Worm (Caenorhabditis elegans) whole organism, L4/young adult: Measurements from ENCODE around the gene col-155.

Source experiments
- W03F9.2 ChIP-seq: fragments of 150-350 bp; optimal IDR thresholded peaks from 2 replicates; lab custom pipeline; 2014; ENCODE audit warnings: missing biosample characterization, missing genetic modification characterization
- him-1 ChIP-seq: sonication (generic microtip); optimal IDR thresholded peaks from 2 replicates; lab custom pipeline; 2016; ENCODE audit warnings: missing genotype, missing genetic modification reagents, missing genetic modification characterization, missing compliant biosample characterization

DNA sequence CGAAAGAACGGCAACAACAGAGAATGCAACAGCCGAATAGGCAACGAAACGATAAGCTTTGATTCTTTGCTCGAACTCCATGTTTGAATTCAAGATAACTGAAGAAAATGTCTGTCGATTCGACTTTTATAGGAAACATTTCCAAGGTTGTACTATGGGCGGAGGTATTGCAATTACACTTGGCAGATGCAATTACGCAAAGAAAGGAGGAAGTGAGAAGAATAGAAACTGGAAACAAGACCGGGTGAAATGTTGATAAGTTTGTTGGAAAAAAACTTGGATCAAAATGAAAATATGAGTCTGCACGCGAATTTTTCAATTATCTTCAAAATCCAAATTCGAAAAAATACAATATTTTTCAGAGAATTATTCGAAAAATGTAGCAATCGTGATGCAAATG lies at the start of gene col-155:
- no peak for TF ChIP-seq him-1
- TF ChIP-seq W03F9.2 (tag; lab: Kevin White, UChicago) = no peak
